Worm (Caenorhabditis elegans) whole organism, late embryonic: ENCODE measurements around the gene F25E5.2.

Source experiments
- C08G9.2 ChIP-seq: sonication (generic microtip); optimal IDR thresholded peaks from 2 replicates; lab custom pipeline; 2016; ENCODE audit warnings: mild to moderate bottlenecking, missing genetic modification characterization, moderate library complexity, missing compliant biosample characterization
- C38D4.7 ChIP-seq: fragments of 200-800 bp; sonication (Bioruptor generic); optimal IDR thresholded peaks from 2 replicates; lab custom pipeline; 2018; ENCODE audit warnings: mild to moderate bottlenecking, missing genetic modification characterization, moderate library complexity, missing compliant biosample characterization
- F13H6.1 ChIP-seq: sonication (generic microtip); optimal IDR thresholded peaks from 2 replicates; lab custom pipeline; 2016; ENCODE audit warnings: missing genetic modification characterization, missing compliant biosample characterization
- K02D7.2 ChIP-seq: sonication (generic microtip); optimal IDR thresholded peaks from 2 replicates; lab custom pipeline; 2017; ENCODE audit warnings: mild to moderate bottlenecking, missing genetic modification characterization, missing compliant biosample characterization
- T23F11.4 ChIP-seq: fragments of 200-800 bp; sonication (Bioruptor generic); optimal IDR thresholded peaks from 2 replicates; lab custom pipeline; 2018; ENCODE audit warnings: mild to moderate bottlenecking, missing genetic modification characterization, missing compliant biosample characterization
- Y22D7AL.16 ChIP-seq: sonication (generic microtip); optimal IDR thresholded peaks from 2 replicates; lab custom pipeline; 2016; ENCODE audit warnings: missing genetic modification characterization, missing compliant biosample characterization
- ahr-1 ChIP-seq: sonication (generic microtip); optimal IDR thresholded peaks from 2 replicates; lab custom pipeline; 2016; ENCODE audit warnings: missing genetic modification characterization, missing compliant biosample characterization
- ama-1 ChIP-seq: fragments of 150-350 bp; optimal IDR thresholded peaks from 2 replicates; lab custom pipeline; 2014
- ceh-19 ChIP-seq: fragments of 200-800 bp; sonication (Bioruptor generic); optimal IDR thresholded peaks from 2 replicates; lab custom pipeline; 2018; ENCODE audit warnings: mild to moderate bottlenecking, missing genetic modification characterization, missing compliant biosample characterization
- ceh-2 ChIP-seq: sonication (generic microtip); optimal IDR thresholded peaks from 2 replicates; lab custom pipeline; 2016; ENCODE audit warnings: missing genotype, missing genetic modification characterization, missing compliant biosample characterization
- ceh-22 ChIP-seq: sonication (generic microtip); optimal IDR thresholded peaks from 2 replicates; lab custom pipeline; 2017; ENCODE audit warnings: missing biosample characterization, missing genetic modification characterization
- ceh-24 ChIP-seq: sonication (generic microtip); optimal IDR thresholded peaks from 2 replicates; lab custom pipeline; 2016; ENCODE audit warnings: mild to moderate bottlenecking, missing genetic modification characterization, missing compliant biosample characterization
- ceh-30 ChIP-seq: fragments of 150-350 bp; optimal IDR thresholded peaks from 2 replicates; lab custom pipeline; 2014; ENCODE audit warnings: missing biosample characterization, missing genetic modification characterization
- ceh-31 ChIP-seq: sonication (generic microtip); optimal IDR thresholded peaks from 2 replicates; lab custom pipeline; 2016; ENCODE audit warnings: missing genetic modification characterization, missing compliant biosample characterization
- ceh-34 ChIP-seq: sonication (generic microtip); optimal IDR thresholded peaks from 2 replicates; lab custom pipeline; 2016; ENCODE audit warnings: mild to moderate bottlenecking, missing genetic modification characterization, missing compliant biosample characterization
- ceh-45 ChIP-seq: fragments of 200-800 bp; sonication (Bioruptor generic); IDR thresholded peaks from 2 replicates; pipeline ENCODE4 v1.3.6; 2022; ENCODE audit warnings: missing genetic modification reagents, missing genetic modification characterization, missing compliant biosample characterization
- ceh-48 ChIP-seq: sonication (generic microtip); optimal IDR thresholded peaks from 2 replicates; lab custom pipeline; 2016; ENCODE audit warnings: missing genetic modification characterization, inconsistent platforms, missing compliant biosample characterization
- dve-1 ChIP-seq: sonication (generic microtip); optimal IDR thresholded peaks from 2 replicates; lab custom pipeline; 2017; ENCODE audit warnings: antibody characterized with exemption, mild to moderate bottlenecking, missing genetic modification characterization, missing compliant biosample characterization
- elt-2 ChIP-seq: sonication (generic microtip); optimal IDR thresholded peaks from 2 replicates; lab custom pipeline; 2016; ENCODE audit warnings: missing genetic modification reagents, missing genetic modification characterization, missing compliant biosample characterization
- elt-4 ChIP-seq: sonication (generic microtip); optimal IDR thresholded peaks from 2 replicates; lab custom pipeline; 2016; ENCODE audit warnings: missing genetic modification characterization, missing compliant biosample characterization
- ets-4 ChIP-seq: sonication (generic microtip); optimal IDR thresholded peaks from 2 replicates; lab custom pipeline; 2016; ENCODE audit warnings: missing genetic modification characterization, missing compliant biosample characterization
- eyg-1 ChIP-seq: sonication (generic microtip); optimal IDR thresholded peaks from 2 replicates; lab custom pipeline; 2016; ENCODE audit warnings: missing genotype, missing genetic modification characterization, missing compliant biosample characterization
- fax-1 ChIP-seq: sonication (generic microtip); optimal IDR thresholded peaks from 2 replicates; lab custom pipeline; 2016; ENCODE audit warnings: missing genotype, missing genetic modification characterization, missing compliant biosample characterization
- fkh-10 ChIP-seq: fragments of 150-350 bp; optimal IDR thresholded peaks from 2 replicates; lab custom pipeline; 2014; ENCODE audit warnings: missing biosample characterization, missing genetic modification reagents, missing genetic modification characterization
- fkh-6 ChIP-seq: sonication (generic microtip); optimal IDR thresholded peaks from 2 replicates; lab custom pipeline; 2016; ENCODE audit warnings: missing genetic modification characterization, missing compliant biosample characterization
- gmeb-2 ChIP-seq: sonication (generic microtip); optimal IDR thresholded peaks from 2 replicates; lab custom pipeline; 2016; ENCODE audit warnings: missing genetic modification characterization, inconsistent platforms, missing compliant biosample characterization
- hlh-15 ChIP-seq: sonication (generic microtip); optimal IDR thresholded peaks from 2 replicates; lab custom pipeline; 2016; ENCODE audit warnings: missing genetic modification characterization, missing compliant biosample characterization
- hlh-30 ChIP-seq: sonication (generic microtip); optimal IDR thresholded peaks from 2 replicates; lab custom pipeline; 2017; ENCODE audit warnings: antibody characterized with exemption, missing genetic modification characterization, missing compliant biosample characterization; ENCODE audit not compliant: insufficient read depth
- hlh-6 ChIP-seq: sonication (generic microtip); optimal IDR thresholded peaks from 2 replicates; lab custom pipeline; 2016; ENCODE audit warnings: missing genotype, missing genetic modification characterization, missing compliant biosample characterization
- hlh-8 ChIP-seq: sonication (generic microtip); optimal IDR thresholded peaks from 2 replicates; lab custom pipeline; 2016; ENCODE audit warnings: missing genotype, missing genetic modification characterization, missing compliant biosample characterization
- lim-6 ChIP-seq: sonication (generic microtip); optimal IDR thresholded peaks from 2 replicates; lab custom pipeline; 2016; ENCODE audit warnings: missing genetic modification characterization, missing compliant biosample characterization
- lin-11 ChIP-seq: fragments of 200-800 bp; sonication (Bioruptor generic); optimal IDR thresholded peaks from 2 replicates; lab custom pipeline; 2018; ENCODE audit warnings: mild to moderate bottlenecking, missing genetic modification characterization, missing compliant biosample characterization
- odd-2 ChIP-seq: sonication (generic microtip); optimal IDR thresholded peaks from 2 replicates; lab custom pipeline; 2017; ENCODE audit warnings: antibody characterized with exemption, mild to moderate bottlenecking, missing genetic modification characterization, missing compliant biosample characterization
- pag-3 ChIP-seq: sonication (generic microtip); optimal IDR thresholded peaks from 2 replicates; lab custom pipeline; 2016; ENCODE audit warnings: missing compliant biosample characterization, missing genetic modification characterization, borderline replicate concordance
- pax-1 ChIP-seq: fragments of 150-350 bp; optimal IDR thresholded peaks from 2 replicates; lab custom pipeline; 2014; ENCODE audit warnings: missing biosample characterization, missing genetic modification characterization
- pha-2 ChIP-seq: sonication (generic microtip); optimal IDR thresholded peaks from 2 replicates; lab custom pipeline; 2017; ENCODE audit warnings: mild to moderate bottlenecking, missing genetic modification characterization, missing compliant biosample characterization
- pha-4 ChIP-seq: fragments of 150-350 bp; optimal IDR thresholded peaks from 2 replicates; lab custom pipeline; 2018; ENCODE audit warnings: missing biosample characterization, missing genetic modification reagents, missing genetic modification characterization
- pqm-1 ChIP-seq: sonication (generic microtip); optimal IDR thresholded peaks from 2 replicates; lab custom pipeline; 2016; ENCODE audit warnings: missing genetic modification characterization, missing compliant biosample characterization
- pros-1 ChIP-seq: fragments of 150-350 bp; optimal IDR thresholded peaks from 2 replicates; lab custom pipeline; 2014; ENCODE audit warnings: missing biosample characterization, missing genetic modification reagents, missing genetic modification characterization
- ref-2 ChIP-seq: sonication (generic microtip); optimal IDR thresholded peaks from 2 replicates; lab custom pipeline; 2016; ENCODE audit warnings: missing genetic modification characterization, missing compliant biosample characterization
- rnt-1 ChIP-seq: sonication (generic microtip); optimal IDR thresholded peaks from 2 replicates; lab custom pipeline; 2016; ENCODE audit warnings: missing genetic modification characterization, missing compliant biosample characterization
- sdc-2 ChIP-seq: sonication (generic microtip); optimal IDR thresholded peaks from 2 replicates; lab custom pipeline; 2016; ENCODE audit warnings: missing genotype, missing genetic modification characterization, missing compliant biosample characterization
- sox-4 ChIP-seq: sonication (generic microtip); optimal IDR thresholded peaks from 2 replicates; lab custom pipeline; 2017; ENCODE audit warnings: mild to moderate bottlenecking, missing genetic modification characterization, inconsistent platforms, missing compliant biosample characterization
- tbx-2 ChIP-seq: sonication (generic microtip); optimal IDR thresholded peaks from 2 replicates; lab custom pipeline; 2016; ENCODE audit warnings: missing genetic modification characterization, missing compliant biosample characterization
- tbx-7 ChIP-seq: sonication (generic microtip); optimal IDR thresholded peaks from 2 replicates; lab custom pipeline; 2016; ENCODE audit warnings: missing genotype, missing genetic modification characterization, missing compliant biosample characterization
- unc-3 ChIP-seq, 2 experiments: fragments of 200-800 bp in 1 of 2; sonication (Bioruptor generic) in 1 of 2; sonication (generic microtip) in 1 of 2; conservative IDR thresholded peaks in 1 of 2; optimal IDR thresholded peaks in 1 of 2; 2 replicates each; pipeline versions ENCODE4 v1.3.6 to Lab custom; 2016 to 2022; ENCODE audit warnings: missing compliant biosample characterization in 2 of 2, missing genetic modification characterization in 2 of 2, missing genetic modification reagents in 1 of 2
- unc-55 ChIP-seq: sonication (generic microtip); optimal IDR thresholded peaks from 2 replicates; lab custom pipeline; 2017; ENCODE audit warnings: missing biosample characterization, missing genetic modification reagents, missing genetic modification characterization
- unc-86 ChIP-seq: sonication (generic microtip); optimal IDR thresholded peaks from 2 replicates; lab custom pipeline; 2016; ENCODE audit warnings: missing genetic modification characterization, missing compliant biosample characterization
- zip-5 ChIP-seq: sonication (generic microtip); optimal IDR thresholded peaks from 2 replicates; lab custom pipeline; 2016; ENCODE audit warnings: missing genetic modification characterization, missing compliant biosample characterization

F25E5.2 gene

ce11 chrV:7460898-7461297, 5.8 kb downstream of the F25E5.2 start, which contains the start of gene srh-92:
Gene srh-92 (minus strand): TSS chrV:7460998.
- TF ChIP-seq pha-4 (no peak), gmeb-2 (tag; lab: Kevin White, UChicago) (no peak), C08G9.2 (tag; lab: Kevin White, UChicago) (no peak), tbx-2 (no peak), elt-2 (tag; lab: Kevin White, UChicago) (no peak), ceh-24 (tag; lab: Kevin White, UChicago) (no peak), eyg-1 (tag; lab: Kevin White, UChicago) (no peak)
- TF ChIP-seq, all 69 proteins: peak for 0

ce11 chrV:7464696-7465095, 9.6 kb downstream of the F25E5.2 start, which contains the start of gene srh-89:
Gene srh-89 (minus strand): TSS chrV:7464796.
- TF ChIP-seq hlh-30 (tag; lab: Kevin White, UChicago) (no peak), hlh-8 (no peak), pag-3 (tag; lab: Kevin White, UChicago) (no peak), fkh-10 (GFP tag; lab: Kevin White, UChicago) (no peak), elt-4 (no peak), tbx-2 (no peak)

- TF ChIP-seq K02D7.2 (tag; lab: Kevin White, UChicago) (no peak), ceh-48 (no peak), ceh-34 (tag; lab: Kevin White, UChicago) (peak; percentile 67), unc-55 (peak; percentile 2), T23F11.4 (GFP tag; lab: Kevin White, UChicago) (no peak), odd-2 (tag; lab: Kevin White, UChicago) (no peak), tbx-7 (tag; lab: Kevin White, UChicago) (peak; percentile 53), elt-2 (tag; lab: Kevin White, UChicago) (peak; percentile 30), pag-3 (tag; lab: Kevin White, UChicago) (peak; percentile 18), unc-86 (tag; lab: Kevin White, UChicago) (peak; percentile 15), hlh-15 (tag; lab: Kevin White, UChicago) (no peak), fax-1 (tag; lab: Kevin White, UChicago) (peak; percentile 15), F13H6.1 (tag; lab: Kevin White, UChicago) (peak; percentile 25), hlh-6 (tag; lab: Kevin White, UChicago) (peak; percentile 5), fkh-6 (tag; lab: Kevin White, UChicago) (peak; percentile 53), C38D4.7 (no peak), sox-4 (no peak), lim-6 (tag; lab: Kevin White, UChicago) (peak; percentile 46), gmeb-2 (tag; lab: Kevin White, UChicago) (peak; percentile 25), dve-1 (tag; lab: Kevin White, UChicago) (no peak), ceh-30 (tag; lab: Kevin White, UChicago) (no peak), Y22D7AL.16 (tag; lab: Kevin White, UChicago) (no peak), fkh-10 (GFP tag; lab: Kevin White, UChicago) (no peak), ceh-45 (GFP tag; lab: Robert Waterston, UW) (no peak), tbx-2 (peak; percentile 80), unc-3 (GFP tag; conservative IDR thresholded peaks at IDR 0.05; lab: Robert Waterston, UW) (no peak), unc-3 (tag; optimal IDR thresholded peaks at IDR 0.05; lab: Kevin White, UChicago) (no peak), ahr-1 (tag; lab: Kevin White, UChicago) (no peak), ceh-19 (no peak), ceh-22 (tag; lab: Kevin White, UChicago) (no peak), pqm-1 (tag; lab: Kevin White, UChicago) (no peak), pax-1 (no peak), pros-1 (tag; lab: Kevin White, UChicago) (peak; percentile 11), ama-1 (lab: Kevin White, UChicago) (no peak), zip-5 (peak; percentile 42), pha-2 (tag; lab: Kevin White, UChicago) (no peak), ref-2 (tag; lab: Kevin White, UChicago) (peak; percentile 36), sdc-2 (tag; lab: Kevin White, UChicago) (peak; percentile 47), lin-11 (tag; lab: Kevin White, UChicago) (no peak), ceh-31 (tag; lab: Kevin White, UChicago) (peak; percentile 95), ceh-2 (tag; lab: Kevin White, UChicago) (peak; percentile 69), ets-4 (tag; lab: Kevin White, UChicago) (peak; percentile 78), rnt-1 (tag; lab: Kevin White, UChicago) (peak; percentile 80)
These were observed 10.4 kb downstream of the F25E5.2 start, which contains the start of gene F25E5.1 for ce11 chrV:7465509-7465908. Gene F25E5.1 (plus strand): TSS chrV:7465884.
